Worm (Caenorhabditis elegans): ENCODE measurements around the gene srbc-66.

srbc-66 gene

ce11 chrV:3549553-3549952 lies 19.1 kb downstream of the srbc-66 start, which contains the start of gene sri-21:
Gene sri-21, plus strand, starts transcription at chrV:3549853.
- TF ChIP-seq lin-11 (tag; optimal IDR thresholded peaks at IDR 0.05) (no peak), ztf-4 (tag; optimal IDR thresholded peaks at IDR 0.05) (no peak), sma-3 (GFP tag; optimal IDR thresholded peaks at IDR 0.05) (no peak), nhr-12 (tag; optimal IDR thresholded peaks at IDR 0.05) (no peak), Y55F3AM.14 (GFP tag; optimal IDR thresholded peaks at IDR 0.05) (no peak), aly-2 (tag; optimal IDR thresholded peaks at IDR 0.05) (no peak)

- no peak for TF ChIP-seq nhr-25 (tag; optimal IDR thresholded peaks at IDR 0.05)
- TF ChIP-seq ceh-16 (tag; optimal IDR thresholded peaks at IDR 0.05) = no peak
- no peak for TF ChIP-seq fos-1 (tag; optimal IDR thresholded peaks at IDR 0.05)
- TF ChIP-seq dmd-4 (tag; optimal IDR thresholded peaks at IDR 0.05) = no peak
- TF ChIP-seq ztf-1 (GFP tag; conservative IDR thresholded peaks at IDR 0.05) = no peak
- TF ChIP-seq sma-3 (GFP tag; optimal IDR thresholded peaks at IDR 0.05) = no peak
- no peak for TF ChIP-seq zag-1 (tag; optimal IDR thresholded peaks at IDR 0.05)
- no peak for TF ChIP-seq ztf-4 (tag; optimal IDR thresholded peaks at IDR 0.05)
- no peak for TF ChIP-seq nhr-23 (tag; optimal IDR thresholded peaks at IDR 0.05)
- no peak for TF ChIP-seq unc-39 (tag; optimal IDR thresholded peaks at IDR 0.05)
- no peak for TF ChIP-seq nhr-77 (tag; optimal IDR thresholded peaks at IDR 0.05)
- TF ChIP-seq gmeb-1 (tag; optimal IDR thresholded peaks at IDR 0.05) = no peak
- no peak for TF ChIP-seq F13H6.1 (tag; optimal IDR thresholded peaks at IDR 0.05)
- no peak for TF ChIP-seq nhr-129 (tag; optimal IDR thresholded peaks at IDR 0.05)
- no peak for TF ChIP-seq lin-39 (tag; optimal IDR thresholded peaks at IDR 0.05)
- no peak for TF ChIP-seq mab-5 (tag; optimal IDR thresholded peaks at IDR 0.05)
Observed at ce11 chrV:3551765-3552164, 21.3 kb downstream of the srbc-66 start, which contains the start of gene grl-28. Gene grl-28, minus strand, starts transcription at chrV:3551865.

- TF ChIP-seq unc-55 (GFP tag; optimal IDR thresholded peaks at IDR 0.05) (no peak), blmp-1 (tag; optimal IDR thresholded peaks at IDR 0.05; ENCODE audit: insufficient read depth) (no peak), sma-3 (GFP tag; optimal IDR thresholded peaks at IDR 0.05) (no peak)
Observed at ce11 chrV:3552740-3553469, 22.4 kb downstream of the srbc-66 start, which contains the start of gene T24A6.20. Gene T24A6.20, plus strand, starts transcription at chrV:3553134.

ce11 chrV:3554869-3555268 lies 24.4 kb downstream of the srbc-66 start, which contains the start of gene grl-29:
Gene grl-29, minus strand, starts transcription at chrV:3555236.
- TF ChIP-seq alr-1 (tag; optimal IDR thresholded peaks at IDR 0.05) = no peak
- TF ChIP-seq unc-39 (tag; optimal IDR thresholded peaks at IDR 0.05) = no peak
- TF ChIP-seq sma-9 (GFP tag; optimal IDR thresholded peaks at IDR 0.05) = no peak
- no peak for TF ChIP-seq sma-9 (tag; optimal IDR thresholded peaks at IDR 0.05)
- no peak for TF ChIP-seq nhr-237 (tag; optimal IDR thresholded peaks at IDR 0.05)
- TF ChIP-seq peb-1 (tag; optimal IDR thresholded peaks at IDR 0.05) = no peak
- TF ChIP-seq unc-55 (GFP tag; optimal IDR thresholded peaks at IDR 0.05) = no peak
- TF ChIP-seq nhr-129 (tag; optimal IDR thresholded peaks at IDR 0.05) = no peak
- no peak for TF ChIP-seq nhr-10 (tag; optimal IDR thresholded peaks at IDR 0.05)
- no peak for TF ChIP-seq snpc-4 (tag; optimal IDR thresholded peaks at IDR 0.05)
- no peak for TF ChIP-seq ceh-16 (tag; optimal IDR thresholded peaks at IDR 0.05)
- no peak for TF ChIP-seq nhr-11 (tag; optimal IDR thresholded peaks at IDR 0.05)
- no peak for TF ChIP-seq ceh-82 (tag; optimal IDR thresholded peaks at IDR 0.05)
- no peak for TF ChIP-seq nhr-77 (tag; optimal IDR thresholded peaks at IDR 0.05)
- TF ChIP-seq sma-3 (GFP tag; optimal IDR thresholded peaks at IDR 0.05) = no peak
- TF ChIP-seq mdl-1 (tag; optimal IDR thresholded peaks at IDR 0.05) = no peak
- TF ChIP-seq ama-1 (optimal IDR thresholded peaks at IDR 0.05) = no peak
- TF ChIP-seq zag-1 (tag; optimal IDR thresholded peaks at IDR 0.05) = no peak
- no peak for TF ChIP-seq F13H6.1 (tag; optimal IDR thresholded peaks at IDR 0.05)
- no peak for TF ChIP-seq nhr-12 (tag; optimal IDR thresholded peaks at IDR 0.05)
- no peak for TF ChIP-seq lin-11 (tag; optimal IDR thresholded peaks at IDR 0.05)

ce11 chrV:3555986-3556385 lies 25.5 kb downstream of the srbc-66 start, which contains the start of gene grl-30:
Gene grl-30, plus strand, starts transcription at chrV:3556286.
- TF ChIP-seq ztf-1 (GFP tag; conservative IDR thresholded peaks at IDR 0.05) (no peak), crh-2 (tag; optimal IDR thresholded peaks at IDR 0.05) (no peak), snpc-4 (tag; optimal IDR thresholded peaks at IDR 0.05) (no peak), lin-39 (tag; optimal IDR thresholded peaks at IDR 0.05) (no peak), C34F6.9 (tag; optimal IDR thresholded peaks at IDR 0.05) (no peak), nhr-12 (tag; optimal IDR thresholded peaks at IDR 0.05) (no peak), nhr-6 (tag; optimal IDR thresholded peaks at IDR 0.05) (no peak), ZK546.5 (tag; optimal IDR thresholded peaks at IDR 0.05) (no peak), nhr-129 (tag; optimal IDR thresholded peaks at IDR 0.05) (no peak), mbf-1 (tag; optimal IDR thresholded peaks at IDR 0.05) (no peak), sma-3 (GFP tag; optimal IDR thresholded peaks at IDR 0.05) (no peak), unc-39 (tag; optimal IDR thresholded peaks at IDR 0.05) (no peak), unc-62 (GFP tag; optimal IDR thresholded peaks at IDR 0.05) (no peak), nhr-237 (tag; optimal IDR thresholded peaks at IDR 0.05) (no peak), sma-9 (GFP tag; optimal IDR thresholded peaks at IDR 0.05) (no peak), sma-9 (tag; optimal IDR thresholded peaks at IDR 0.05) (no peak), ztf-4 (tag; optimal IDR thresholded peaks at IDR 0.05) (no peak)
